Worm (Caenorhabditis elegans) whole organism, L4 larva: Measurements from ENCODE around the gene dep-1.

Source experiments
- F26F4.8 ChIP-seq: fragments of 200-800 bp; sonication (Bioruptor generic); conservative IDR thresholded peaks from 2 replicates; pipeline ENCODE4 v1.3.6; 2022; ENCODE audit warnings: missing genetic modification characterization, missing compliant biosample characterization
- F37D6.2 ChIP-seq: sonication (generic microtip); optimal IDR thresholded peaks from 2 replicates; lab custom pipeline; 2016; ENCODE audit warnings: mild to moderate bottlenecking, missing genetic modification characterization, missing compliant biosample characterization
- Y48G9A.11 ChIP-seq: fragments of 200-800 bp; sonication (Bioruptor generic); IDR thresholded peaks from 2 replicates; pipeline ENCODE4 v1.3.6; 2022; ENCODE audit warnings: missing genetic modification reagents, missing genetic modification characterization, missing compliant biosample characterization
- Y5F2A.4 ChIP-seq: fragments of 200-800 bp; sonication (Bioruptor generic); optimal IDR thresholded peaks from 2 replicates; lab custom pipeline; 2018; ENCODE audit warnings: mild to moderate bottlenecking, missing genetic modification characterization, missing compliant biosample characterization
- Y75B8A.6 ChIP-seq: fragments of 200-800 bp; sonication (Bioruptor generic); IDR thresholded peaks from 2 replicates; pipeline ENCODE4 v1.3.6; 2022; ENCODE audit warnings: missing genetic modification reagents, missing genetic modification characterization, missing compliant biosample characterization
- ZK546.5 ChIP-seq, 2 experiments: sonication (generic microtip); optimal IDR thresholded peaks; 2 replicates each; lab custom pipeline; 2017; ENCODE audit warnings: missing biosample characterization in 2 of 2, missing genetic modification characterization in 2 of 2
- aha-1 ChIP-seq: fragments of 150-350 bp; peaks from one replicate; lab custom pipeline; 2014; ENCODE audit warnings: missing biosample characterization, missing genetic modification characterization
- ceh-28 ChIP-seq: fragments of 150-350 bp; optimal IDR thresholded peaks from 2 replicates; lab custom pipeline; 2014; ENCODE audit warnings: missing biosample characterization, missing genetic modification reagents, missing genetic modification characterization
- ceh-32 ChIP-seq: sonication (generic microtip); optimal IDR thresholded peaks from 2 replicates; lab custom pipeline; 2016; ENCODE audit warnings: mild to moderate bottlenecking, missing genetic modification characterization, missing compliant biosample characterization; ENCODE audit not compliant: poor library complexity
- ceh-62 ChIP-seq: sonication (generic microtip); optimal IDR thresholded peaks from 2 replicates; lab custom pipeline; 2017; ENCODE audit warnings: missing biosample characterization, missing genetic modification characterization
- ctbp-1 ChIP-seq: fragments of 200-800 bp; sonication (Bioruptor generic); IDR thresholded peaks from 2 replicates; pipeline ENCODE4 v1.3.6; 2022; ENCODE audit warnings: missing genetic modification reagents, missing genetic modification characterization, missing compliant biosample characterization
- egl-43 ChIP-seq: fragments of 200-800 bp; sonication (Bioruptor generic); IDR thresholded peaks from 2 replicates; pipeline ENCODE4 v1.3.6; 2022; ENCODE audit warnings: missing genetic modification reagents, missing genetic modification characterization, missing compliant biosample characterization
- fkh-10 ChIP-seq: fragments of 150-350 bp; optimal IDR thresholded peaks from 2 replicates; lab custom pipeline; 2014; ENCODE audit warnings: missing biosample characterization, missing genetic modification reagents, missing genetic modification characterization
- gei-8 ChIP-seq: fragments of 200-800 bp; sonication (Bioruptor generic); optimal IDR thresholded peaks from 2 replicates; lab custom pipeline; 2018; ENCODE audit warnings: mild to moderate bottlenecking, missing genetic modification characterization, missing compliant biosample characterization
- hif-1 ChIP-seq, 2 experiments: sonication (generic microtip); optimal IDR thresholded peaks; 2 replicates each; lab custom pipeline; 2016 to 2017; ENCODE audit warnings: missing compliant biosample characterization in 2 of 2, missing genetic modification characterization in 2 of 2, missing genetic modification reagents in 2 of 2, missing genotype in 2 of 2, mild to moderate bottlenecking in 1 of 2
- hlh-11 ChIP-seq: fragments of 200-800 bp; sonication (Bioruptor generic); optimal IDR thresholded peaks from 2 replicates; lab custom pipeline; 2018; ENCODE audit warnings: mild to moderate bottlenecking, missing genetic modification characterization, missing compliant biosample characterization
- hmg-1.1 ChIP-seq: fragments of 200-800 bp; sonication (Bioruptor generic); IDR thresholded peaks from 2 replicates; pipeline ENCODE4 v1.3.6; 2022; ENCODE audit warnings: missing genetic modification reagents, missing genetic modification characterization, missing compliant biosample characterization
- jun-1 ChIP-seq: fragments of 150-350 bp; optimal IDR thresholded peaks from 2 replicates; lab custom pipeline; 2014; ENCODE audit warnings: missing biosample characterization, missing genetic modification reagents, missing genetic modification characterization
- lin-13 ChIP-seq: fragments of 150-350 bp; optimal IDR thresholded peaks from 2 replicates; lab custom pipeline; 2014; ENCODE audit warnings: missing biosample characterization, missing genetic modification reagents, missing genetic modification characterization
- lin-39 ChIP-seq: fragments of 150-350 bp; optimal IDR thresholded peaks from 2 replicates; lab custom pipeline; 2014; ENCODE audit warnings: missing biosample characterization, missing genetic modification reagents, missing genetic modification characterization
- lsy-2 ChIP-seq, 2 experiments: fragments of 150-350 bp in 1 of 2; sonication (generic microtip) in 1 of 2; optimal IDR thresholded peaks; 2 replicates each; lab custom pipeline; 2014 to 2017; ENCODE audit warnings: missing biosample characterization in 2 of 2, missing genetic modification characterization in 2 of 2
- mdl-1 ChIP-seq, 2 experiments: fragments of 150-350 bp in 1 of 2; sonication (generic microtip) in 1 of 2; optimal IDR thresholded peaks; 2 replicates each; lab custom pipeline; 2014 to 2017; ENCODE audit warnings: missing biosample characterization in 2 of 2, missing genetic modification characterization in 2 of 2
- mxl-2 ChIP-seq: fragments of 200-800 bp; sonication (Bioruptor generic); conservative IDR thresholded peaks from 2 replicates; pipeline ENCODE4 v1.3.6; 2022; ENCODE audit warnings: missing genetic modification reagents, missing genetic modification characterization, missing compliant biosample characterization
- nhr-11 ChIP-seq: fragments of 150-350 bp; optimal IDR thresholded peaks from 2 replicates; lab custom pipeline; 2014; ENCODE audit warnings: missing biosample characterization, missing genetic modification characterization
- nhr-237 ChIP-seq: sonication (generic microtip); optimal IDR thresholded peaks from 2 replicates; lab custom pipeline; 2017; ENCODE audit warnings: missing biosample characterization, missing genetic modification characterization
- nhr-6 ChIP-seq: fragments of 150-350 bp; optimal IDR thresholded peaks from 2 replicates; lab custom pipeline; 2014; ENCODE audit warnings: missing biosample characterization, missing genetic modification characterization
- nhr-76 ChIP-seq: fragments of 150-350 bp; optimal IDR thresholded peaks from 2 replicates; lab custom pipeline; 2014; ENCODE audit warnings: missing biosample characterization, missing genetic modification characterization
- nhr-77 ChIP-seq: fragments of 150-350 bp; optimal IDR thresholded peaks from 2 replicates; lab custom pipeline; 2014; ENCODE audit warnings: missing biosample characterization, missing genetic modification characterization
- pha-4 ChIP-seq, 2 experiments: fragments of 150-350 bp in 1 of 2; fragments of 200-800 bp in 1 of 2; sonication (Bioruptor generic) in 1 of 2; IDR thresholded peaks in 1 of 2; optimal IDR thresholded peaks in 1 of 2; 2 replicates each; pipeline versions ENCODE4 v1.3.6 to Lab custom; 2014 to 2022; ENCODE audit warnings: missing genetic modification characterization in 2 of 2, missing genetic modification reagents in 2 of 2, missing biosample characterization in 1 of 2, missing compliant biosample characterization in 1 of 2
- rbr-2 ChIP-seq: sonication (generic microtip); optimal IDR thresholded peaks from 2 replicates; lab custom pipeline; 2016; ENCODE audit warnings: missing genotype, missing genetic modification characterization, missing compliant biosample characterization
- set-16 ChIP-seq: fragments of 200-800 bp; sonication (Bioruptor generic); IDR thresholded peaks from 2 replicates; pipeline ENCODE4 v1.3.6; 2022; ENCODE audit warnings: missing genetic modification reagents, missing genetic modification characterization, missing compliant biosample characterization
- spr-3 ChIP-seq: fragments of 200-800 bp; sonication (Bioruptor generic); optimal IDR thresholded peaks from 2 replicates; lab custom pipeline; 2018; ENCODE audit warnings: mild to moderate bottlenecking, missing genetic modification characterization, missing compliant biosample characterization
- unc-130 ChIP-seq: sonication (generic microtip); optimal IDR thresholded peaks from 2 replicates; lab custom pipeline; 2016; ENCODE audit warnings: missing genetic modification reagents, missing genetic modification characterization, missing compliant biosample characterization
- unc-62 ChIP-seq, 3 experiments: fragments of 150-350 bp in 1 of 3; sonication (generic microtip); optimal IDR thresholded peaks in 2 of 3; peaks in 1 of 3; 1 replicate in 1 of 3; 2 replicates in 2 of 3; lab custom pipeline; 2014 to 2017; ENCODE audit warnings: missing biosample characterization in 3 of 3, missing genetic modification characterization in 3 of 3, missing genetic modification reagents in 3 of 3, missing genotype in 1 of 3
- vab-7 ChIP-seq: fragments of 200-800 bp; sonication (Bioruptor generic); IDR thresholded peaks from 2 replicates; pipeline ENCODE4 v1.3.6; 2022; ENCODE audit warnings: missing genetic modification reagents, missing genetic modification characterization, missing compliant biosample characterization
- zag-1 ChIP-seq: fragments of 150-350 bp; optimal IDR thresholded peaks from 2 replicates; lab custom pipeline; 2014; ENCODE audit warnings: missing biosample characterization, missing genetic modification characterization

The dep-1 gene

ce11 chrII:9013341-9013740, 6.3 kb downstream of the dep-1 start (continued):
- TF ChIP-seq ceh-62 (tag; lab: Kevin White, UChicago) (no peak), mdl-1 (tag; optimal IDR thresholded peaks at IDR 0.05; lab: Kevin White, UChicago) (peak in 1 of 2 experiments; percentile 54), rbr-2 (tag; lab: Kevin White, UChicago) (no peak), lin-13 (no peak), mxl-2 (no peak), nhr-237 (tag; lab: Kevin White, UChicago) (no peak), hlh-11 (tag; lab: Kevin White, UChicago) (peak; percentile 63)
- TF ChIP-seq, all 104 proteins: peak for 14

ce11 chrII:9010708-9011107, 8.9 kb downstream of the dep-1 start:
- peak in 1 of 2 experiments; percentile 2 for TF ChIP-seq lsy-2 (tag; optimal IDR thresholded peaks at IDR 0.05; lab: Kevin White, UChicago)
- TF ChIP-seq ctbp-1: peak; percentile 57; the same call in 1 of the 2 replicates
- no peak for TF ChIP-seq unc-130
- no peak for TF ChIP-seq jun-1 (tag; lab: Kevin White, UChicago)
- TF ChIP-seq Y5F2A.4 (GFP tag; lab: Kevin White, UChicago): no peak
- peak; percentile 65 for TF ChIP-seq aha-1 (tag; lab: Kevin White, UChicago)
- no peak for TF ChIP-seq mxl-2
- peak in 1 of 2 experiments; percentile 55 for TF ChIP-seq unc-62 (GFP tag; optimal IDR thresholded peaks at IDR 0.05 in 1 of 2; lab: Kevin White, UChicago)
- TF ChIP-seq unc-62 (tag; optimal IDR thresholded peaks at IDR 0.05; lab: Kevin White, UChicago): no peak
- TF ChIP-seq fkh-10 (GFP tag; lab: Kevin White, UChicago): peak; percentile 9
- TF ChIP-seq rbr-2 (tag; lab: Kevin White, UChicago): no peak
- TF ChIP-seq ceh-32 (tag; lab: Kevin White, UChicago): no peak
- no peak for TF ChIP-seq gei-8 (GFP tag; lab: Kevin White, UChicago)
- no peak for TF ChIP-seq nhr-11 (tag; lab: Kevin White, UChicago)

ce11 chrII:9009976-9010702, 9.5 kb downstream of the dep-1 start:
- TF ChIP-seq Y75B8A.6 (GFP tag; lab: Robert Waterston, UW): no peak
- peak; percentile 10 for TF ChIP-seq rbr-2 (tag; lab: Kevin White, UChicago)
- no peak for TF ChIP-seq F37D6.2
- peak in 1 of 2 experiments; percentile 27 for TF ChIP-seq unc-62 (GFP tag; optimal IDR thresholded peaks at IDR 0.05 in 1 of 2; lab: Kevin White, UChicago)
- no peak for TF ChIP-seq unc-62 (tag; optimal IDR thresholded peaks at IDR 0.05; lab: Kevin White, UChicago)
- no peak for TF ChIP-seq Y48G9A.11 (GFP tag; lab: Robert Waterston, UW)
- peak; percentile 39 for TF ChIP-seq nhr-11 (tag; lab: Kevin White, UChicago)

- TF ChIP-seq nhr-77 (tag; lab: Kevin White, UChicago): no peak
- TF ChIP-seq egl-43: peak; percentile 67; the same call in 1 of the 2 replicates
- peak; percentile 87 for TF ChIP-seq set-16 (GFP tag; lab: Robert Waterston, UW)
- TF ChIP-seq, all 104 proteins: peak for 2
Measured at ce11 chrII:9007741-9008140, 11.9 kb downstream of the dep-1 start.

ce11 chrII:9005067-9005466, 14.5 kb downstream of the dep-1 start, which contains the start of gene F44G4.7:
F44G4.7 (minus strand) TSS chrII:9005167.
- TF ChIP-seq nhr-237 (tag; lab: Kevin White, UChicago) (no peak), vab-7 (no peak), hmg-1.1 (no peak), ceh-28 (tag; lab: Kevin White, UChicago) (no peak), spr-3 (GFP tag; lab: Kevin White, UChicago) (no peak), pha-4 (GFP tag; IDR thresholded peaks at IDR 0.05; lab: Robert Waterston, UW) (no peak), pha-4 (tag; optimal IDR thresholded peaks at IDR 0.05; lab: Kevin White, UChicago) (no peak), hif-1 (tag; optimal IDR thresholded peaks at IDR 0.05; lab: Kevin White, UChicago) (no peak), F26F4.8 (GFP tag; lab: Robert Waterston, UW) (no peak), set-16 (GFP tag; lab: Robert Waterston, UW) (no peak), gei-8 (GFP tag; lab: Kevin White, UChicago) (no peak), lsy-2 (tag; optimal IDR thresholded peaks at IDR 0.05; lab: Kevin White, UChicago) (no peak), nhr-6 (tag; lab: Kevin White, UChicago) (no peak), ceh-32 (tag; lab: Kevin White, UChicago) (no peak), lin-39 (tag; lab: Kevin White, UChicago) (no peak), lin-13 (no peak), nhr-76 (no peak), zag-1 (no peak), ZK546.5 (tag; optimal IDR thresholded peaks at IDR 0.05; lab: Kevin White, UChicago) (no peak)
